Fruit fly (Drosophila melanogaster) Kc167 (cell line): ENCODE data around the gene snz.

ENCODE experiments used
- h ChIP-seq: fragments of >200 bp; optimal IDR thresholded peaks from 3 replicates; lab custom pipeline; 2018; ENCODE audit warnings: missing external identifiers
- insv ChIP-seq: fragments of >200 bp; optimal IDR thresholded peaks from 3 replicates; lab custom pipeline; 2018; ENCODE audit warnings: missing external identifiers
- psq ChIP-seq: fragments of >200 bp; optimal IDR thresholded peaks from 2 replicates; lab custom pipeline; 2017; ENCODE audit warnings: missing external identifiers
- ttk ChIP-seq: sonication (Bioruptor generic); optimal IDR thresholded peaks from 2 replicates; lab custom pipeline; 2017; ENCODE audit warnings: missing external identifiers

dm6 chrX:7923063-7923462 is 11.2 kb downstream of the snz start:
- no peak for TF ChIP-seq insv (lab: Kevin White, UChicago)
- no peak for TF ChIP-seq ttk (lab: Kevin White, UChicago)
- no peak for TF ChIP-seq psq
- no peak for TF ChIP-seq h
